Fruit fly (Drosophila melanogaster): ENCODE data around the gene tyf.

The tyf gene

DNA sequence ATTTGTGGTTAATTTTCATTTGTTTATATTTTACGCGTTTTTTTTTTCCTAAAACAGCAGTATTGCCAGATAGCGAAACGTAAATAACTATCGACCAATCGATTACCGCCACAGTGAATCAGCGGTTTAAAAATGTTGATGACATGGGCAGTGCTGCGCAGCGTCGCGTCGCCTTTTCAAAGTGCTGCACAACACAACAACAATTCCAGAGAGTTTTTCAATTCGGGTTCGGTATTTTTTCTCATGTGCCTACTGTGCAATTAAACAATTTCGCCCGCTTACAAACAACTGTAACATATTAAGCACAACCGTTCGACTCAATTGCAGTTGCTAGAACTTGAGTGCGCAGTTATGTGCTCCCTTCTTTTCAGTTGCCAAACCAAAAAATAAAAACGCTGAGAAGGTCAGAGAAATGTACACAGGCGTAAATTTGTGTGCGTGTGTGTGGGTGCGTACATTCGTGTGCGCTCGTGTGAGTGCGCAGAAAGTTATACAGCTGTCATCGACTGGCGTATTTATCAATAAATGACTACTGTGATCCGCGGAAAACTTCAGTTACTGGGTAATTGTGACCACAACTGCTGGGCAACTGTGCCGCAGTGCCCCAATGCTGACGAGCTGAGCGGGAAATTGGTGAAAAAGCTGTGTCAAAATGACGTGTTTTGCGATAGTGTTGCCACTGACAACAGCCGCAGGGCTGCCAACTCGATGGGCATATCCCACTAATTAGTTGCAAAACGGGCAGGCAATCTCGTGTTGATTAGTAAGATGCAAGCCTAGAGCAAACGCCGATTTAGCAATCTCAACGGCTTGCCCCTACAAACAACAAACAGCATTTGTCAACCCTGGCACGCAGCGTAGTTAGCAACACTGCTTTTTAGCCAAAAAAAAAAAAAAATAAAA lies at the start of gene tyf, which contains the start of gene Tip60:
TSS of gene tyf (plus strand) at position 187 of the 903 bp plus-strand sequence.
TSS of gene Tip60 (minus strand) at position 654 of the 903 bp plus-strand sequence.
- TF ChIP-seq Sin3A (optimal IDR thresholded peaks at IDR 0.05) (no peak), insv (optimal IDR thresholded peaks at IDR 0.05) (no peak), ttk (optimal IDR thresholded peaks at IDR 0.05) (no peak), h (optimal IDR thresholded peaks at IDR 0.05) (no peak), Myc (optimal IDR thresholded peaks at IDR 0.05) (no peak), psq (optimal IDR thresholded peaks at IDR 0.05) (no peak)

DNA sequence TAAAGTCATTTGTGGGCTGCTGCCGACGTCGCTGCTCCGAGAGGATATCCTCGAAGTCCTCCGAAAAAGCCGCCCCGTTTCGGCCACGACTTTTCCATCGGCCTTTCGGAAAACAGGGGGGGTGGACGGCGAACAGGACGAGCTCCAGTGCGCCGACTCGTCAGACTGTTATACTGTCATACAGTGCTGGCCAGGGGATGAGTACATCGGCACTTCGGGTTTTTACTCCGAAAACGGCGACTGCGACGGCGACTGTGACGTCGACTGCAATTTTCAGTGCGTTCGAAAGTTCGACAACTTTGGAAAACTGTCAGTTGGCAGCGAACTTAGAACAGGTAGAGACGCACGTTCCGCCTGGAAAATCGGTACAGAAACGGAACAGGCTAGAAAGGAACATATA lies 41.4 kb upstream of the tyf start, which contains the start of gene CG43689:
TSS of gene CG43689 (plus strand) at position 314 of the 400 bp plus-strand sequence.
- TF ChIP-seq Myc (optimal IDR thresholded peaks at IDR 0.05) (no peak), psq (optimal IDR thresholded peaks at IDR 0.05) (no peak), Sin3A (optimal IDR thresholded peaks at IDR 0.05) (no peak), insv (optimal IDR thresholded peaks at IDR 0.05) (no peak), h (optimal IDR thresholded peaks at IDR 0.05) (no peak)

DNA sequence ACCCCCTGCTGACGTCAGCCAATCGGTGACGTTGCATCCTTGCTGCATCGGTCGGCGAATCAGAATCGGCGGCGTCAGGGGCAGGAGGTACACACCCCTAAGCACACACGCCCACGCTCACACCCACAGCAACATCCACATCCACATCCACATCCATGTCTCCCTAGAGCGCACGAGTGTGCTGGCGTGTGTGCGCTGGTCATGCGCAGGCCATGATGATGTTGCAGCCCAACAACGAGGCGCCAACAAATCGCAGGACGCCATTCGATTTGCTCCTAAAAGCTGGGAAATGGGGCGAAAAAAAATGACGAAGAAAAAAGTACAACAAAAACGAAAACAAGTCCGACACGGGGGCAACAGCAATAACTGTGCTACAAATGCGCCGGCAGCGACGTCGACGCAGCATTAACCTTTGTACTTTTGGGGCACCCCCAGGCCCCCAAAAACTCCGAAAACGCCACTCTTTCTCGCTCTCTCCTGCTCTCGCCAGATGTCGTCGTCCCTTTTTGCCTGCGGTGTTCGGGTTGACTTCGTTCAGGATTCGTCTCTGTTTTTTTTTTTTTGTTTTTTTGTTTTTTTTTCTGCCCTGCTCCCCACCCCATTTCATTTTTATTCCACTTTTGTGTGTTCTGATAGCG lies 27.7 kb upstream of the tyf start:
- TF ChIP-seq insv (optimal IDR thresholded peaks at IDR 0.05): no peak
- TF ChIP-seq Sin3A (optimal IDR thresholded peaks at IDR 0.05): no peak
- no peak for TF ChIP-seq Myc (optimal IDR thresholded peaks at IDR 0.05)
- no peak for TF ChIP-seq psq (optimal IDR thresholded peaks at IDR 0.05)
- no peak for TF ChIP-seq h (optimal IDR thresholded peaks at IDR 0.05)
- TF ChIP-seq ttk (optimal IDR thresholded peaks at IDR 0.05): no peak

- TF ChIP-seq Sin3A (optimal IDR thresholded peaks at IDR 0.05) (no peak), h (optimal IDR thresholded peaks at IDR 0.05) (no peak), Myc (optimal IDR thresholded peaks at IDR 0.05) (no peak), psq (optimal IDR thresholded peaks at IDR 0.05) (no peak), ttk (optimal IDR thresholded peaks at IDR 0.05) (no peak)
These were observed 15.9 kb upstream of the tyf start, which contains the start of the genes Cmtr1 and CG15375 for dm6 chrX:4100824-4101368. Gene Cmtr1, minus strand, starts transcription at chrX:4101031. Gene CG15375, plus strand, starts transcription at chrX:4101318.

DNA sequence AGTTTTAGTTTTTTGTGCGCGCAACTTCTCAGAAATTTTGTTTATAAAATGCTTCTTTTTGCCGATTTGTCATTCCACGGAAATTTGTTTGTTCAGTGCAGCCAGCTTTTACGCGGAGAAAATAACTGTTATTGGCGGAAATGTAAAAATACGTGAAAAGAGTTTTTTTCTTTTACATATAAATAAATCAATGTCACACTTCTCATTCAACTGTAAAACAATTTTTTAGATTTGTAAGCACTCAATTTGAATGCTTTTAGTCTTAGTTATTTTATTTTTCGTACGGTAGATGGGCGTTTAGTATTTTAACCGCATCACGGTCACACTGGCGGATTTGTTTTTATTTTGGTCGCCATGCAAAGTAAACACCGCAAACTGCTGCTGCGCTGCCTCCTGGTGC lies 12.7 kb upstream of the tyf start, which contains the start of the genes Xpac and brn:
TSS of gene Xpac (minus strand) at position 66 of the 400 bp plus-strand sequence.
TSS of gene brn (plus strand) at position 211 of the 400 bp plus-strand sequence.
- no peak for TF ChIP-seq Myc (optimal IDR thresholded peaks at IDR 0.05)
- no peak for TF ChIP-seq Sin3A (optimal IDR thresholded peaks at IDR 0.05)
- TF ChIP-seq psq (optimal IDR thresholded peaks at IDR 0.05): no peak
- no peak for TF ChIP-seq ttk (optimal IDR thresholded peaks at IDR 0.05)
- no peak for TF ChIP-seq insv (optimal IDR thresholded peaks at IDR 0.05)
- TF ChIP-seq h (optimal IDR thresholded peaks at IDR 0.05): no peak

DNA sequence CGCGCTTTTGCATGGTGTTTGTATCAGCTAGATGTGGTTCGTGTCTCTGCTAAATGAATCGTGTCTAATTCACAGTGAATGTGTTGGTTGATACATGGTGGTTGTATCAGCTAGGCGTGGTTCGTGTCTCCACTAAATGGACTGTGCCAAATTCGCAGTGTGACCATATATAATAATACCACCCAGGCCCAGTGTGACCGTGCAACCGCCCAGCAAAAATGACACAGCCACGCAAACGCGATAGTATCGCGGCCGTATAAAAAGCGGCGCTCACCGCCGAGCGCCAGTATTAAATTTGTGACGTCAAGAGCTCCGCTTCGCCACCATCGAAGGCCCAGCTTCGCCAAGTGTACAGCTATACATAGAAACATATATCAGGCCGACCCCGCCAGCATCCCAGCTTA lies 11.0 kb upstream of the tyf start, which contains the start of gene cib:
TSS of gene cib (plus strand) at position 284 of the 404 bp plus-strand sequence.
- no peak for TF ChIP-seq h (optimal IDR thresholded peaks at IDR 0.05)
- TF ChIP-seq Myc (optimal IDR thresholded peaks at IDR 0.05): no peak
- TF ChIP-seq insv (optimal IDR thresholded peaks at IDR 0.05): no peak
- TF ChIP-seq psq (optimal IDR thresholded peaks at IDR 0.05): no peak
- TF ChIP-seq Sin3A (optimal IDR thresholded peaks at IDR 0.05): no peak
- no peak for TF ChIP-seq ttk (optimal IDR thresholded peaks at IDR 0.05)

- no peak for TF ChIP-seq h (optimal IDR thresholded peaks at IDR 0.05)
These were observed 10.6 kb upstream of the tyf start for dm6 chrX:4106240-4106639.

DNA sequence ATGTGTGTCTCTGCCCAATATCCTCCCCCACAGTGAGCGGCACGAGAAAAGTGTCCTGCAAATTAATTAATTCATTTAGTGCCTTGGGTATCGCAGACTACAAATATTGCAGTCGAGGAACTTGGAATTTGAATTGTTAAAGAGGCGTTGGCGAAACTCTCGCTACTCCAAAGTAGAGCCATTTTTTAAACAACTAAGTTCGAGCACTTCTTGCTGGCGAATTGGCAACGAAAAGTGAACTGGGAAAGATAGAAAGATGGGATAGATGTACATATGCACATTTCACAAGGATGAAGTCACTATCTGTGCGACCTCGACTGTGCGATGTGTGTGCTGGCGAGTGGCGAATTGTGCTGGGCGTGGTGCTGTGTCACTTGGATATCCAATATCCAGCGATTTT lies 10.1 kb upstream of the tyf start:
- TF ChIP-seq Myc (optimal IDR thresholded peaks at IDR 0.05): no peak
- no peak for TF ChIP-seq ttk (optimal IDR thresholded peaks at IDR 0.05)
- no peak for TF ChIP-seq Sin3A (optimal IDR thresholded peaks at IDR 0.05)
- no peak for TF ChIP-seq insv (optimal IDR thresholded peaks at IDR 0.05)
- no peak for TF ChIP-seq psq (optimal IDR thresholded peaks at IDR 0.05)
- TF ChIP-seq h (optimal IDR thresholded peaks at IDR 0.05): no peak

dm6 chrX:4107261-4108113 lies 9.3 kb upstream of the tyf start:
- no peak for TF ChIP-seq ttk (optimal IDR thresholded peaks at IDR 0.05)

dm6 chrX:4108114-4108439 lies 8.7 kb upstream of the tyf start:
- TF ChIP-seq psq (optimal IDR thresholded peaks at IDR 0.05) (no peak), h (optimal IDR thresholded peaks at IDR 0.05) (no peak), ttk (optimal IDR thresholded peaks at IDR 0.05) (no peak), insv (optimal IDR thresholded peaks at IDR 0.05) (no peak), Sin3A (optimal IDR thresholded peaks at IDR 0.05) (no peak), Myc (optimal IDR thresholded peaks at IDR 0.05) (no peak)

- no peak for TF ChIP-seq insv (optimal IDR thresholded peaks at IDR 0.05)
- TF ChIP-seq h (optimal IDR thresholded peaks at IDR 0.05): no peak
- TF ChIP-seq ttk (optimal IDR thresholded peaks at IDR 0.05): no peak
- no peak for TF ChIP-seq psq (optimal IDR thresholded peaks at IDR 0.05)
- TF ChIP-seq Sin3A (optimal IDR thresholded peaks at IDR 0.05): no peak
- no peak for TF ChIP-seq Myc (optimal IDR thresholded peaks at IDR 0.05)
These were observed 8.1 kb upstream of the tyf start for dm6 chrX:4108612-4109173.
